Worm (Caenorhabditis elegans) whole organism, late embryonic: ENCODE data around the gene srbc-44.

Source experiments
- C08G9.2 ChIP-seq: sonication (generic microtip); optimal IDR thresholded peaks from 2 replicates; lab custom pipeline; 2016; ENCODE audit warnings: mild to moderate bottlenecking, missing genetic modification characterization, moderate library complexity, missing compliant biosample characterization
- C38D4.7 ChIP-seq: fragments of 200-800 bp; sonication (Bioruptor generic); optimal IDR thresholded peaks from 2 replicates; lab custom pipeline; 2018; ENCODE audit warnings: mild to moderate bottlenecking, missing genetic modification characterization, moderate library complexity, missing compliant biosample characterization
- F13H6.1 ChIP-seq: sonication (generic microtip); optimal IDR thresholded peaks from 2 replicates; lab custom pipeline; 2016; ENCODE audit warnings: missing genetic modification characterization, missing compliant biosample characterization
- K02D7.2 ChIP-seq: sonication (generic microtip); optimal IDR thresholded peaks from 2 replicates; lab custom pipeline; 2017; ENCODE audit warnings: mild to moderate bottlenecking, missing genetic modification characterization, missing compliant biosample characterization
- T23F11.4 ChIP-seq: fragments of 200-800 bp; sonication (Bioruptor generic); optimal IDR thresholded peaks from 2 replicates; lab custom pipeline; 2018; ENCODE audit warnings: mild to moderate bottlenecking, missing genetic modification characterization, missing compliant biosample characterization
- ahr-1 ChIP-seq: sonication (generic microtip); optimal IDR thresholded peaks from 2 replicates; lab custom pipeline; 2016; ENCODE audit warnings: missing genetic modification characterization, missing compliant biosample characterization
- ceh-14 ChIP-seq: sonication (generic microtip); optimal IDR thresholded peaks from 2 replicates; lab custom pipeline; 2016; ENCODE audit warnings: missing genotype, missing genetic modification characterization, missing compliant biosample characterization
- ceh-18 ChIP-seq: sonication (generic microtip); optimal IDR thresholded peaks from 2 replicates; lab custom pipeline; 2016; ENCODE audit warnings: missing genetic modification characterization, missing compliant biosample characterization
- ceh-19 ChIP-seq: fragments of 200-800 bp; sonication (Bioruptor generic); optimal IDR thresholded peaks from 2 replicates; lab custom pipeline; 2018; ENCODE audit warnings: mild to moderate bottlenecking, missing genetic modification characterization, missing compliant biosample characterization
- ceh-2 ChIP-seq: sonication (generic microtip); optimal IDR thresholded peaks from 2 replicates; lab custom pipeline; 2016; ENCODE audit warnings: missing genotype, missing genetic modification characterization, missing compliant biosample characterization
- ceh-31 ChIP-seq: sonication (generic microtip); optimal IDR thresholded peaks from 2 replicates; lab custom pipeline; 2016; ENCODE audit warnings: missing genetic modification characterization, missing compliant biosample characterization
- ceh-45 ChIP-seq: fragments of 200-800 bp; sonication (Bioruptor generic); IDR thresholded peaks from 2 replicates; pipeline ENCODE4 v1.3.6; 2022; ENCODE audit warnings: missing genetic modification reagents, missing genetic modification characterization, missing compliant biosample characterization
- dve-1 ChIP-seq: sonication (generic microtip); optimal IDR thresholded peaks from 2 replicates; lab custom pipeline; 2017; ENCODE audit warnings: antibody characterized with exemption, mild to moderate bottlenecking, missing genetic modification characterization, missing compliant biosample characterization
- elt-2 ChIP-seq: sonication (generic microtip); optimal IDR thresholded peaks from 2 replicates; lab custom pipeline; 2016; ENCODE audit warnings: missing genetic modification reagents, missing genetic modification characterization, missing compliant biosample characterization
- elt-4 ChIP-seq: sonication (generic microtip); optimal IDR thresholded peaks from 2 replicates; lab custom pipeline; 2016; ENCODE audit warnings: missing genetic modification characterization, missing compliant biosample characterization
- ets-4 ChIP-seq: sonication (generic microtip); optimal IDR thresholded peaks from 2 replicates; lab custom pipeline; 2016; ENCODE audit warnings: missing genetic modification characterization, missing compliant biosample characterization
- fax-1 ChIP-seq: sonication (generic microtip); optimal IDR thresholded peaks from 2 replicates; lab custom pipeline; 2016; ENCODE audit warnings: missing genotype, missing genetic modification characterization, missing compliant biosample characterization
- fkh-10 ChIP-seq: fragments of 150-350 bp; optimal IDR thresholded peaks from 2 replicates; lab custom pipeline; 2014; ENCODE audit warnings: missing biosample characterization, missing genetic modification reagents, missing genetic modification characterization
- gmeb-2 ChIP-seq: sonication (generic microtip); optimal IDR thresholded peaks from 2 replicates; lab custom pipeline; 2016; ENCODE audit warnings: missing genetic modification characterization, inconsistent platforms, missing compliant biosample characterization
- hlh-30 ChIP-seq: sonication (generic microtip); optimal IDR thresholded peaks from 2 replicates; lab custom pipeline; 2017; ENCODE audit warnings: antibody characterized with exemption, missing genetic modification characterization, missing compliant biosample characterization; ENCODE audit not compliant: insufficient read depth
- hlh-6 ChIP-seq: sonication (generic microtip); optimal IDR thresholded peaks from 2 replicates; lab custom pipeline; 2016; ENCODE audit warnings: missing genotype, missing genetic modification characterization, missing compliant biosample characterization
- madf-2 ChIP-seq: sonication (generic microtip); optimal IDR thresholded peaks from 2 replicates; lab custom pipeline; 2017; ENCODE audit warnings: missing genetic modification characterization, missing compliant biosample characterization
- nfya-1 ChIP-seq: sonication (generic microtip); optimal IDR thresholded peaks from 2 replicates; lab custom pipeline; 2017; ENCODE audit warnings: missing genetic modification characterization, mild to moderate bottlenecking, missing compliant biosample characterization, antibody characterized with exemption, moderate library complexity
- nhr-11 ChIP-seq: fragments of 150-350 bp; optimal IDR thresholded peaks from 2 replicates; lab custom pipeline; 2014; ENCODE audit warnings: missing biosample characterization, missing genetic modification characterization
- npax-4 ChIP-seq: sonication (generic microtip); optimal IDR thresholded peaks from 2 replicates; lab custom pipeline; 2016; ENCODE audit warnings: missing genetic modification characterization, missing compliant biosample characterization
- pag-3 ChIP-seq: sonication (generic microtip); optimal IDR thresholded peaks from 2 replicates; lab custom pipeline; 2016; ENCODE audit warnings: missing compliant biosample characterization, missing genetic modification characterization, borderline replicate concordance
- pax-1 ChIP-seq: fragments of 150-350 bp; optimal IDR thresholded peaks from 2 replicates; lab custom pipeline; 2014; ENCODE audit warnings: missing biosample characterization, missing genetic modification characterization
- pha-2 ChIP-seq: sonication (generic microtip); optimal IDR thresholded peaks from 2 replicates; lab custom pipeline; 2017; ENCODE audit warnings: mild to moderate bottlenecking, missing genetic modification characterization, missing compliant biosample characterization
- pqm-1 ChIP-seq: sonication (generic microtip); optimal IDR thresholded peaks from 2 replicates; lab custom pipeline; 2016; ENCODE audit warnings: missing genetic modification characterization, missing compliant biosample characterization
- pros-1 ChIP-seq: fragments of 150-350 bp; optimal IDR thresholded peaks from 2 replicates; lab custom pipeline; 2014; ENCODE audit warnings: missing biosample characterization, missing genetic modification reagents, missing genetic modification characterization
- rnt-1 ChIP-seq: sonication (generic microtip); optimal IDR thresholded peaks from 2 replicates; lab custom pipeline; 2016; ENCODE audit warnings: missing genetic modification characterization, missing compliant biosample characterization
- sdc-2 ChIP-seq: sonication (generic microtip); optimal IDR thresholded peaks from 2 replicates; lab custom pipeline; 2016; ENCODE audit warnings: missing genotype, missing genetic modification characterization, missing compliant biosample characterization
- sox-2 ChIP-seq: fragments of 200-800 bp; sonication (Bioruptor generic); IDR thresholded peaks from 2 replicates; pipeline ENCODE4 v1.3.6; 2022; ENCODE audit warnings: missing genetic modification reagents, missing genetic modification characterization, missing compliant biosample characterization
- sox-4 ChIP-seq: sonication (generic microtip); optimal IDR thresholded peaks from 2 replicates; lab custom pipeline; 2017; ENCODE audit warnings: mild to moderate bottlenecking, missing genetic modification characterization, inconsistent platforms, missing compliant biosample characterization
- syd-9 ChIP-seq: sonication (generic microtip); optimal IDR thresholded peaks from 2 replicates; lab custom pipeline; 2016; ENCODE audit warnings: mild to moderate bottlenecking, missing genetic modification characterization, moderate library complexity, missing compliant biosample characterization
- tbx-2 ChIP-seq: sonication (generic microtip); optimal IDR thresholded peaks from 2 replicates; lab custom pipeline; 2016; ENCODE audit warnings: missing genetic modification characterization, missing compliant biosample characterization
- ttx-3 ChIP-seq: sonication (generic microtip); optimal IDR thresholded peaks from 2 replicates; lab custom pipeline; 2016; ENCODE audit warnings: missing genetic modification reagents, missing genetic modification characterization, missing compliant biosample characterization
- unc-3 ChIP-seq, 2 experiments: fragments of 200-800 bp in 1 of 2; sonication (Bioruptor generic) in 1 of 2; sonication (generic microtip) in 1 of 2; conservative IDR thresholded peaks in 1 of 2; optimal IDR thresholded peaks in 1 of 2; 2 replicates each; pipeline versions ENCODE4 v1.3.6 to Lab custom; 2016 to 2022; ENCODE audit warnings: missing compliant biosample characterization in 2 of 2, missing genetic modification characterization in 2 of 2, missing genetic modification reagents in 1 of 2
- unc-42 ChIP-seq: sonication (generic microtip); optimal IDR thresholded peaks from 2 replicates; lab custom pipeline; 2016; ENCODE audit warnings: missing genotype, missing genetic modification characterization, missing compliant biosample characterization
- unc-55 ChIP-seq: sonication (generic microtip); optimal IDR thresholded peaks from 2 replicates; lab custom pipeline; 2017; ENCODE audit warnings: missing biosample characterization, missing genetic modification reagents, missing genetic modification characterization
- zip-5 ChIP-seq: sonication (generic microtip); optimal IDR thresholded peaks from 2 replicates; lab custom pipeline; 2016; ENCODE audit warnings: missing genetic modification characterization, missing compliant biosample characterization
- ztf-16 ChIP-seq: sonication (generic microtip); optimal IDR thresholded peaks from 2 replicates; lab custom pipeline; 2017; ENCODE audit warnings: missing genetic modification characterization, missing compliant biosample characterization

srbc-44 gene

ce11 chrV:12819155-12819554 lies 30.8 kb upstream of the srbc-44 start:
- no peak for TF ChIP-seq C38D4.7 (GFP tag; lab: Kevin White, UChicago)
- peak; percentile 20 for TF ChIP-seq tbx-2
- TF ChIP-seq ceh-14 = peak; percentile 4
- peak; percentile 13 for TF ChIP-seq ceh-2
- TF ChIP-seq syd-9 (tag; lab: Kevin White, UChicago) = peak; percentile 20
- TF ChIP-seq hlh-6 (tag; lab: Kevin White, UChicago) = peak; percentile 41
- TF ChIP-seq rnt-1 (tag; lab: Kevin White, UChicago) = no peak

- TF ChIP-seq npax-4 = no peak
- TF ChIP-seq pros-1 (tag; lab: Kevin White, UChicago) = no peak
- peak; percentile 65 for TF ChIP-seq unc-42
- no peak for TF ChIP-seq unc-3 (GFP tag; conservative IDR thresholded peaks at IDR 0.05; lab: Robert Waterston, UW)
- TF ChIP-seq unc-3 (tag; optimal IDR thresholded peaks at IDR 0.05; lab: Kevin White, UChicago) = no peak
- TF ChIP-seq pqm-1 (tag; lab: Kevin White, UChicago) = no peak
- no peak for TF ChIP-seq ceh-19
- TF ChIP-seq zip-5 (tag; lab: Kevin White, UChicago) = no peak
Observed at ce11 chrV:12818486-12818885, 30.1 kb upstream of the srbc-44 start.

- TF ChIP-seq sox-2 (GFP tag; lab: Robert Waterston, UW) (no peak), madf-2 (tag; lab: Kevin White, UChicago) (no peak)
Observed at ce11 chrV:12816672-12817071, 28.3 kb upstream of the srbc-44 start.

- no peak for TF ChIP-seq ceh-31 (tag; lab: Kevin White, UChicago)
- TF ChIP-seq ceh-45 = no peak
- no peak for TF ChIP-seq ttx-3 (tag; lab: Kevin White, UChicago)
- no peak for TF ChIP-seq hlh-6 (tag; lab: Kevin White, UChicago)
- no peak for TF ChIP-seq dve-1 (tag; lab: Kevin White, UChicago)
- no peak for TF ChIP-seq unc-55 (GFP tag; lab: Kevin White, UChicago)
- TF ChIP-seq ceh-14 = no peak
- TF ChIP-seq unc-42 = no peak
- no peak for TF ChIP-seq nfya-1 (tag; lab: Kevin White, UChicago)
- TF ChIP-seq C38D4.7 (GFP tag; lab: Kevin White, UChicago) = no peak
- TF ChIP-seq fax-1 = no peak
- no peak for TF ChIP-seq K02D7.2 (tag; lab: Kevin White, UChicago)
- no peak for TF ChIP-seq pax-1
- TF ChIP-seq syd-9 (tag; lab: Kevin White, UChicago) = no peak
- TF ChIP-seq ahr-1 = no peak
- no peak for TF ChIP-seq ceh-18 (tag; lab: Kevin White, UChicago)
- TF ChIP-seq ztf-16 (tag; lab: Kevin White, UChicago) = no peak
- TF ChIP-seq, all 69 proteins: peak for 0
Observed at ce11 chrV:12815386-12815785, 27.0 kb upstream of the srbc-44 start.

ce11 chrV:12814481-12814882 lies 26.1 kb upstream of the srbc-44 start:
- peak; percentile 30 for TF ChIP-seq ceh-2
- TF ChIP-seq C38D4.7 (GFP tag; lab: Kevin White, UChicago) = no peak
- peak; percentile 8 for TF ChIP-seq sox-4 (tag; lab: Kevin White, UChicago)
- TF ChIP-seq nfya-1 (tag; lab: Kevin White, UChicago) = peak; percentile 49
- TF ChIP-seq ceh-19 = peak; percentile 29
- peak; percentile 57 for TF ChIP-seq rnt-1 (tag; lab: Kevin White, UChicago)
- TF ChIP-seq tbx-2 = peak; percentile 62
- TF ChIP-seq gmeb-2 (tag; lab: Kevin White, UChicago) = no peak
- TF ChIP-seq hlh-30 (tag; lab: Kevin White, UChicago) = peak; percentile 96
- peak; percentile 58 for TF ChIP-seq hlh-6 (tag; lab: Kevin White, UChicago)
- peak; percentile 27 for TF ChIP-seq syd-9 (tag; lab: Kevin White, UChicago)
- TF ChIP-seq ets-4 (tag; lab: Kevin White, UChicago) = peak; percentile 23
- peak; percentile 63 for TF ChIP-seq F13H6.1 (tag; lab: Kevin White, UChicago)
- no peak for TF ChIP-seq fax-1
- TF ChIP-seq pha-2 = no peak
- TF ChIP-seq ceh-18 (tag; lab: Kevin White, UChicago) = peak; percentile 69
- TF ChIP-seq nhr-11 (tag; lab: Kevin White, UChicago) = no peak
- peak; percentile 70 for TF ChIP-seq unc-55 (GFP tag; lab: Kevin White, UChicago)
- TF ChIP-seq sdc-2 (tag; lab: Kevin White, UChicago) = peak; percentile 28
- TF ChIP-seq elt-4 (tag; lab: Kevin White, UChicago) = no peak
- peak; percentile 76 for TF ChIP-seq ceh-31 (tag; lab: Kevin White, UChicago)
- TF ChIP-seq pag-3 (tag; lab: Kevin White, UChicago) = no peak
- peak; percentile 42 for TF ChIP-seq ceh-14
- peak; percentile 52 for TF ChIP-seq unc-42
- TF ChIP-seq T23F11.4 (GFP tag; lab: Kevin White, UChicago) = no peak
- no peak for TF ChIP-seq pax-1
- TF ChIP-seq fkh-10 (GFP tag; lab: Kevin White, UChicago) = no peak
- TF ChIP-seq elt-2 (tag; lab: Kevin White, UChicago) = no peak
- peak; percentile 53 for TF ChIP-seq C08G9.2 (tag; lab: Kevin White, UChicago)
